Fruit fly (Drosophila melanogaster): ENCODE results near the gene CG14341.

- TF ChIP-seq esn (GFP tag; optimal IDR thresholded peaks at IDR 0.05) (no peak), dsx (GFP tag; optimal IDR thresholded peaks at IDR 0.05; ENCODE audit: poor library complexity, severe bottlenecking) (no peak), Eip75B (GFP tag; optimal IDR thresholded peaks at IDR 0.05) (no peak)
Observed at dm6 chr2L:1202445-1202844, 36.1 kb downstream of the CG14341 start.
